Fruit fly (Drosophila melanogaster): ENCODE data around the gene CG3842.

CG3842 gene

dm6 chrX:6343786-6344537 is 6.4 kb downstream of the CG3842 start (continued):
- TF ChIP-seq CG11093 (GFP tag; IDR thresholded peaks at IDR 0.05): 0 out of 3 replicates have a peak, but pooled peaks have one; percentile 13
- no peak for TF ChIP-seq CG18011 (GFP tag; optimal IDR thresholded peaks at IDR 0.05)
- peak; percentile 48; the same call in 1 of the 3 replicates for TF ChIP-seq CG14050 (GFP tag; IDR thresholded peaks at IDR 0.05)
- peak; percentile 76 for TF ChIP-seq stc (GFP tag; IDR thresholded peaks at IDR 0.05)
- no peak for TF ChIP-seq CG14965 (GFP tag; optimal IDR thresholded peaks at IDR 0.05; ENCODE audit: borderline replicate concordance)
- no peak for TF ChIP-seq Dfd (GFP tag; optimal IDR thresholded peaks at IDR 0.05)
- TF ChIP-seq CG3838 (GFP tag; optimal IDR thresholded peaks at IDR 0.05): no peak
- no peak for TF ChIP-seq Gsc (GFP tag; IDR thresholded peaks at IDR 0.05)
- peak in 1 of 2 experiments; percentile 27 for TF ChIP-seq Hr51 (GFP tag; optimal IDR thresholded peaks at IDR 0.05)
- TF ChIP-seq Lhr (GFP tag; optimal IDR thresholded peaks at IDR 0.05): no peak
- TF ChIP-seq hth (optimal IDR thresholded peaks at IDR 0.05): no peak
- TF ChIP-seq CG5245 (GFP tag; optimal IDR thresholded peaks at IDR 0.05): peak; percentile 9
- TF ChIP-seq CG9215 (GFP tag; IDR thresholded peaks at IDR 0.05): no peak
- TF ChIP-seq CG7786 (GFP tag; optimal IDR thresholded peaks at IDR 0.05): no peak
- no peak for TF ChIP-seq CG10654 (GFP tag; optimal IDR thresholded peaks at IDR 0.05)
- TF ChIP-seq Gug (GFP tag; IDR thresholded peaks at IDR 0.05): no peak; the same call in 3 of the 4 replicates
- TF ChIP-seq CG10274 (GFP tag; optimal IDR thresholded peaks at IDR 0.05): no peak
- TF ChIP-seq CG5953 (GFP tag; IDR thresholded peaks at IDR 0.05): no peak; the same call in 1 of the 2 replicates
- TF ChIP-seq CG31224 (GFP tag; IDR thresholded peaks at IDR 0.05): no peak
- peak; percentile 11 for TF ChIP-seq CG2875 (GFP tag; optimal IDR thresholded peaks at IDR 0.05)
- no peak for TF ChIP-seq lola (GFP tag; optimal IDR thresholded peaks at IDR 0.05)
- peak; percentile 71; the same call in 1 of the 2 replicates for TF ChIP-seq ara (GFP tag; IDR thresholded peaks at IDR 0.05)
- TF ChIP-seq sisA (GFP tag; IDR thresholded peaks at IDR 0.05): peak; percentile 57
- peak; percentile 2 for TF ChIP-seq Atf-2 (GFP tag; optimal IDR thresholded peaks at IDR 0.05)
- peak in 1 of 2 experiments; percentile 5 for TF ChIP-seq dpn (GFP tag; optimal IDR thresholded peaks at IDR 0.05)
- TF ChIP-seq Rfx (GFP tag; IDR thresholded peaks at IDR 0.05): no peak
- TF ChIP-seq YL-1 (GFP tag; optimal IDR thresholded peaks at IDR 0.05): no peak
- no peak for TF ChIP-seq Dp (GFP tag; optimal IDR thresholded peaks at IDR 0.05)
- TF ChIP-seq Hmx (GFP tag; optimal IDR thresholded peaks at IDR 0.05): no peak
- TF ChIP-seq Ravus (GFP tag; IDR thresholded peaks at IDR 0.05): no peak
- peak; percentile 6 for TF ChIP-seq CG15601 (tag; optimal IDR thresholded peaks at IDR 0.05)
- TF ChIP-seq CG12071 (GFP tag; optimal IDR thresholded peaks at IDR 0.05): no peak
- TF ChIP-seq CG13894 (tag; optimal IDR thresholded peaks at IDR 0.05): no peak
- TF ChIP-seq CG8089 (GFP tag; optimal IDR thresholded peaks at IDR 0.05): peak; percentile 9
- TF ChIP-seq CG10321 (GFP tag; IDR thresholded peaks at IDR 0.05): 0 out of 2 replicates have a peak, but pooled peaks have one; percentile 19
- TF ChIP-seq Dref (GFP tag; IDR thresholded peaks at IDR 0.05): no peak
- peak; percentile 18 for TF ChIP-seq tap (tag; optimal IDR thresholded peaks at IDR 0.05)
- no peak for TF ChIP-seq CG9609 (GFP tag; optimal IDR thresholded peaks at IDR 0.05)
- peak; percentile 50; the same call in 1 of the 3 replicates for TF ChIP-seq tgo (GFP tag; IDR thresholded peaks at IDR 0.05)
- no peak for TF ChIP-seq CG4707 (GFP tag; optimal IDR thresholded peaks at IDR 0.05)
- no peak for TF ChIP-seq luna (GFP tag; optimal IDR thresholded peaks at IDR 0.05)
- TF ChIP-seq CG4282 (GFP tag; optimal IDR thresholded peaks at IDR 0.05): no peak
- no peak for TF ChIP-seq CG7271 (tag; optimal IDR thresholded peaks at IDR 0.05)
- TF ChIP-seq CG6254 (GFP tag; optimal IDR thresholded peaks at IDR 0.05): peak; percentile 45
- TF ChIP-seq Fer2 (tag; optimal IDR thresholded peaks at IDR 0.05): no peak
- TF ChIP-seq zfh1 (GFP tag; IDR thresholded peaks at IDR 0.05): peak; percentile 75; the same call in 2 of the 3 replicates
- TF ChIP-seq ato (GFP tag; IDR thresholded peaks at IDR 0.05; ENCODE audit: partially characterized antibody): no peak
- no peak for TF ChIP-seq crp (GFP tag; optimal IDR thresholded peaks at IDR 0.05)
- peak; percentile 37; the same call in 1 of the 2 replicates for TF ChIP-seq E2f2 (GFP tag; IDR thresholded peaks at IDR 0.05)

All from whole organism, embryonic.